Fruit fly (Drosophila melanogaster): ENCODE results near the gene CG9040.
A peak's percentile ranks its signal among the peaks of the same experiment; 100 is the strongest.

Gene CG9040

DNA sequence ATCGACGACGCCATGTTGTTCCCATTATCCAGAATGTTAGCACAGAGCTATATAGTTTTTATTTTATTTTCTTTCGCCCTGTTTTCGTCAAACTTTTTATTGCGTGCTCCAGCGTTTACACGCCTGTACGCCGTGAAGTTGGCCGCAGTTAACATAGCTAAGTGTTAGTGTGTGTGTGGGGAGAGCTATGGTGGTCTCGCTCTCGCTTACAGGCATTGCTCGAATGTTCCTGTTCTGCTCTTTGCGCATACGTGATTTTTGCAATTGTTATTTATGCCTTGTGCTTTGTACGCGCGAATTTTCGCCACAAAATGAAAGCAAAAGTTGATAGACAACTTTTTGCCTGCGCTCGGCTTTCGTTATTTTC, 16.3 kb downstream of the CG9040 start (continued):
- TF ChIP-seq BEAF-32 (GFP tag; optimal IDR thresholded peaks at IDR 0.05) (peak; percentile 8), Dbx (GFP tag; IDR thresholded peaks at IDR 0.05) (peak; percentile 61; the same call in 2 of the 3 replicates), stwl (tag; optimal IDR thresholded peaks at IDR 0.05) (peak; percentile 16), fd3F (GFP tag; optimal IDR thresholded peaks at IDR 0.05) (no peak), crp (GFP tag; optimal IDR thresholded peaks at IDR 0.05) (no peak), CG7987 (GFP tag; optimal IDR thresholded peaks at IDR 0.05) (peak; percentile 76), D19B (GFP tag; optimal IDR thresholded peaks at IDR 0.05) (no peak), CG10366 (GFP tag; IDR thresholded peaks at IDR 0.05) (peak; percentile 13; the same call in 1 of the 2 replicates), caup (GFP tag; optimal IDR thresholded peaks at IDR 0.05; ENCODE audit: severe bottlenecking) (peak; percentile 58), Hr51 (GFP tag; optimal IDR thresholded peaks at IDR 0.05) (no peak), insv (GFP tag; optimal IDR thresholded peaks at IDR 0.05) (peak in 1 of 2 experiments; percentile 29), ham (GFP tag; IDR thresholded peaks at IDR 0.05) (no peak), onecut (GFP tag; IDR thresholded peaks at IDR 0.05) (peak; percentile 22; the same call in 1 of the 2 replicates), TFAM (GFP tag; optimal IDR thresholded peaks at IDR 0.05) (no peak), CG9932 (GFP tag; IDR thresholded peaks at IDR 0.05) (peak; percentile 51; the same call in 1 of the 2 replicates), CG2889 (GFP tag; IDR thresholded peaks at IDR 0.05) (no peak), Hey (tag; optimal IDR thresholded peaks at IDR 0.05) (peak; percentile 2), CG11247 (GFP tag; IDR thresholded peaks at IDR 0.05) (peak; percentile 40; the same call in 1 of the 2 replicates), CG34376 (GFP tag; optimal IDR thresholded peaks at IDR 0.05) (peak; percentile 60), mirr (GFP tag; optimal IDR thresholded peaks at IDR 0.05) (peak; percentile 71), CG14710 (tag; optimal IDR thresholded peaks at IDR 0.05) (peak; percentile 27), gce (GFP tag; IDR thresholded peaks at IDR 0.05) (0 out of 3 replicates have a peak, but pooled peaks have one; percentile 26), Lhr (GFP tag; optimal IDR thresholded peaks at IDR 0.05) (no peak), da (GFP tag; optimal IDR thresholded peaks at IDR 0.05) (no peak), wdn (GFP tag; IDR thresholded peaks at IDR 0.05) (peak; percentile 33; the same call in 1 of the 2 replicates), Meics (GFP tag; optimal IDR thresholded peaks at IDR 0.05) (peak; percentile 18), CG10543 (GFP tag; optimal IDR thresholded peaks at IDR 0.05) (peak; percentile 66), NC2β (GFP tag; optimal IDR thresholded peaks at IDR 0.05) (peak; percentile 30), sr (GFP tag; IDR thresholded peaks at IDR 0.05) (no peak)

DNA sequence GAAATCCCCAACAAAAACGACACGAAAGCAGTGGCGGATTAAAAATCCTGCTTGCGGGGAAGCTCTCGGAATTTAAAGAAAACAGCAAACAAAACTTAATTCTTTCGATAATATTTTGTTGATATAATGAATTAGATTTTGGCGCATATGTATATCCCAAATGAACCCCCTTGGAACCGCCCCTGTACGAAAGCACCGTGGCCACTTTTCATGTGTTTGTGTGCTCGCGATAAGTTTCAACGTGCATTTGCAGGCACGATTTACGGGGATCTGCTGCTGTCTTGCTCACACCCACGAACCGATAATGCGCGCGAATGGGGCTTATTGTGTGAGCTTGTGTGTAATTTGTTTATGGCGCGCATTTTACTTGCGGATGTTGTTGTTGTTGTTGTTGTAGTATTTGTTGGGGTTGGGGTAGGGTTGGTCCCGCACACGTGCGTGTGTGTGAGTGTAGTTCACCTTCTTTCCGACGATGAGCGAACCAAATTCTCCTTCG, 17.3 kb downstream of the CG9040 start:
- TF ChIP-seq CG32532 (GFP tag; IDR thresholded peaks at IDR 0.05), result peak; percentile 87
- peak; percentile 95 for TF ChIP-seq ap (GFP tag; IDR thresholded peaks at IDR 0.05)
- TF ChIP-seq tll (GFP tag; optimal IDR thresholded peaks at IDR 0.05), result no peak
- TF ChIP-seq CG1647 (GFP tag; optimal IDR thresholded peaks at IDR 0.05), result peak; percentile 96
- TF ChIP-seq D19B (GFP tag; optimal IDR thresholded peaks at IDR 0.05), result no peak
- TF ChIP-seq klu (GFP tag; IDR thresholded peaks at IDR 0.05), result peak; percentile 46; the same call in 1 of the 2 replicates
- TF ChIP-seq ftz-f1 (GFP tag; optimal IDR thresholded peaks at IDR 0.05), result peak; percentile 91
- TF ChIP-seq kay (GFP tag; optimal IDR thresholded peaks at IDR 0.05), result peak; percentile 91
- TF ChIP-seq BEAF-32 (GFP tag; optimal IDR thresholded peaks at IDR 0.05), result peak; percentile 23
- TF ChIP-seq tin (GFP tag; optimal IDR thresholded peaks at IDR 0.05), result peak; percentile 97
- TF ChIP-seq tio (GFP tag; optimal IDR thresholded peaks at IDR 0.05), result no peak
- peak; percentile 98 for TF ChIP-seq NfI (GFP tag; optimal IDR thresholded peaks at IDR 0.05)
- peak; percentile 96 for TF ChIP-seq CG9609 (GFP tag; optimal IDR thresholded peaks at IDR 0.05)
- peak; percentile 94 for TF ChIP-seq jumu (GFP tag; optimal IDR thresholded peaks at IDR 0.05)
- peak; percentile 79 for TF ChIP-seq CG14667 (GFP tag; IDR thresholded peaks at IDR 0.05)
- peak; percentile 94 for TF ChIP-seq CG4424 (GFP tag; optimal IDR thresholded peaks at IDR 0.05)
- peak; percentile 94 for TF ChIP-seq CG12391 (tag; optimal IDR thresholded peaks at IDR 0.05)
- no peak for TF ChIP-seq grn (GFP tag; optimal IDR thresholded peaks at IDR 0.05)
- TF ChIP-seq Dp (GFP tag; optimal IDR thresholded peaks at IDR 0.05), result peak; percentile 38
- TF ChIP-seq CG7987 (GFP tag; optimal IDR thresholded peaks at IDR 0.05), result peak; percentile 87
- TF ChIP-seq az2 (GFP tag; optimal IDR thresholded peaks at IDR 0.05), result peak; percentile 95
- TF ChIP-seq CG3281 (GFP tag; optimal IDR thresholded peaks at IDR 0.05), result peak; percentile 93
- peak; percentile 86 for TF ChIP-seq CG6272 (GFP tag; IDR thresholded peaks at IDR 0.05)
- peak; percentile 93 for TF ChIP-seq nom (GFP tag; optimal IDR thresholded peaks at IDR 0.05)
